Worm (Caenorhabditis elegans) whole organism, early embryonic: ENCODE data around the gene nhr-280.

ENCODE experiments used
- B0310.2 ChIP-seq: sonication (generic microtip); optimal IDR thresholded peaks from 2 replicates; lab custom pipeline; 2016; ENCODE audit warnings: mild to moderate bottlenecking, missing genetic modification characterization, missing compliant biosample characterization
- F13C5.2 ChIP-seq: sonication (generic microtip); optimal IDR thresholded peaks from 2 replicates; lab custom pipeline; 2017; ENCODE audit warnings: mild to moderate bottlenecking, missing genetic modification characterization, inconsistent platforms, missing compliant biosample characterization
- aly-1 ChIP-seq: sonication (generic microtip); optimal IDR thresholded peaks from 2 replicates; lab custom pipeline; 2016; ENCODE audit warnings: missing genetic modification characterization, missing compliant biosample characterization
- hmbx-1 ChIP-seq: sonication (generic microtip); optimal IDR thresholded peaks from 2 replicates; lab custom pipeline; 2016; ENCODE audit warnings: mild to moderate bottlenecking, missing genetic modification characterization, missing compliant biosample characterization
- hmg-4 ChIP-seq: fragments of 200-800 bp; sonication (Bioruptor generic); optimal IDR thresholded peaks from 2 replicates; lab custom pipeline; 2018; ENCODE audit warnings: mild to moderate bottlenecking, missing genetic modification characterization, missing compliant biosample characterization
- hnd-1 ChIP-seq: sonication (generic microtip); optimal IDR thresholded peaks from 2 replicates; lab custom pipeline; 2016; ENCODE audit warnings: missing genetic modification characterization, missing compliant biosample characterization
- pes-1 ChIP-seq: fragments of 200-800 bp; sonication (Bioruptor generic); IDR thresholded peaks from 2 replicates; pipeline ENCODE4 v1.3.6; 2022; ENCODE audit warnings: missing genetic modification reagents, missing genetic modification characterization, missing compliant biosample characterization
- scrt-1 ChIP-seq: fragments of 200-800 bp; sonication (Bioruptor generic); IDR thresholded peaks from 2 replicates; pipeline ENCODE4 v1.3.6; 2022; ENCODE audit warnings: missing genetic modification characterization, missing compliant biosample characterization
- sea-1 ChIP-seq: fragments of 200-800 bp; sonication (Bioruptor generic); conservative IDR thresholded peaks from 2 replicates; pipeline ENCODE4 v1.3.6; 2022; ENCODE audit warnings: missing genetic modification characterization, missing compliant biosample characterization
- tbx-11 ChIP-seq: fragments of 200-800 bp; sonication (Bioruptor generic); IDR thresholded peaks from 2 replicates; pipeline ENCODE4 v1.3.6; 2022; ENCODE audit warnings: missing genetic modification characterization, missing compliant biosample characterization
- tbx-37 ChIP-seq: fragments of 200-800 bp; sonication (Bioruptor generic); conservative IDR thresholded peaks from 2 replicates; pipeline ENCODE4 v1.3.6; 2022; ENCODE audit warnings: missing genetic modification reagents, missing genetic modification characterization, missing compliant biosample characterization
- tra-4 ChIP-seq: sonication (generic microtip); optimal IDR thresholded peaks from 2 replicates; lab custom pipeline; 2017; ENCODE audit warnings: missing genetic modification characterization, missing compliant biosample characterization

The nhr-280 gene

DNA sequence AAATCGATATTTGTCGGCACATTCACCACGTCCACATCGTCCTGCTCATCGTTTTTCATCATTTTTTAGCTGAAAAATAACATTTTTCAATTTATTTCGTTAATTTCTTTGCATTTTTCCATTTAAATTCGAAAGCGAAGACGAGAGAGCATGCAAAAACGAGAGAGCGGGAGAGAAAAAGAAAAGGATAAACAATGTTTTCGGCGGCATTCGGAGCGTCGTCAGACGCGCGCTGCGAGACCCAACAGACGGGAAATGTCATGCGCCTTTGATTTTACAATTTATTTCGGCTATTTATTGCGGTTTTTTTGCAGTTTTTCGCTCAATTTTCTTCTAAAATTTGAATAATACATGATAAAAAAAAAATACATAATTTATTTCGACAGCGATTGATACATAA is 44.2 kb downstream of the nhr-280 start, which contains the start of gene attf-3:
Gene attf-3, minus strand, starts transcription at position 69 of the 400 bp plus-strand sequence.
- no peak for TF ChIP-seq aly-1 (tag; lab: Kevin White, UChicago)
- TF ChIP-seq F13C5.2 (tag; lab: Kevin White, UChicago): peak; percentile 66

DNA sequence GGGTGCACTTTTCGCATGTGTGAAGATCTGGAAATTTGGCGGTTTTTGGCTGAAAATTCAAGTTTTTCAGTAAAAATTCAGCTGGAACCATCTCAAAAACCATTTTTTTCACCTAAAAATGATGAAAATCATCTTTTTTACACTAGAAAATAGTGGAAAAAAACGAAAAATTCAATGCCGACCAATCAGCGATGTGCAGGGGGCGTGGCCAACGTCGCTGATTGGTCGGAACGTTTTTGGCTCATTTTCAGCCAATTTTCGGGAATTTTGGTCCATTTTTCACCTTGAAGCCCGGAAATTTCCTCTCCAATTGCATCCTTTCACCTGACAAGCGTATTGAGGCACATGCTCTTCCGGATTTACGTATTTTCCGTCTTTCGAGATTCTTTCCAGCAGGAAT is 46.2 kb downstream of the nhr-280 start:
- no peak for TF ChIP-seq tra-4 (tag; lab: Kevin White, UChicago)
- no peak for TF ChIP-seq pes-1 (GFP tag; lab: Robert Waterston, UW)
- TF ChIP-seq tbx-11: no peak
- no peak for TF ChIP-seq sea-1
- no peak for TF ChIP-seq hmbx-1
- no peak for TF ChIP-seq scrt-1 (GFP tag; lab: Robert Waterston, UW)
- TF ChIP-seq F13C5.2 (tag; lab: Kevin White, UChicago): no peak
- TF ChIP-seq B0310.2 (tag; lab: Kevin White, UChicago): no peak
- no peak for TF ChIP-seq tbx-37 (GFP tag; lab: Robert Waterston, UW)
- no peak for TF ChIP-seq aly-1 (tag; lab: Kevin White, UChicago)
- no peak for TF ChIP-seq hmg-4 (GFP tag; lab: Kevin White, UChicago)
- no peak for TF ChIP-seq hnd-1 (tag; lab: Kevin White, UChicago)
